Fruit fly (Drosophila melanogaster) whole organism, prepupa: ENCODE results near the gene CG32192.

Experiments
- Lpt ChIP-seq: fragments of 200-800 bp; sonication (Bioruptor generic); optimal IDR thresholded peaks from 3 replicates; lab custom pipeline; 2016; ENCODE audit warnings: missing biosample characterization, missing genetic modification characterization
- fd85E ChIP-seq: fragments of 200-800 bp; sonication (Bioruptor generic); optimal IDR thresholded peaks from 3 replicates; lab custom pipeline; 2016; ENCODE audit warnings: missing biosample characterization, missing genetic modification characterization

DNA sequence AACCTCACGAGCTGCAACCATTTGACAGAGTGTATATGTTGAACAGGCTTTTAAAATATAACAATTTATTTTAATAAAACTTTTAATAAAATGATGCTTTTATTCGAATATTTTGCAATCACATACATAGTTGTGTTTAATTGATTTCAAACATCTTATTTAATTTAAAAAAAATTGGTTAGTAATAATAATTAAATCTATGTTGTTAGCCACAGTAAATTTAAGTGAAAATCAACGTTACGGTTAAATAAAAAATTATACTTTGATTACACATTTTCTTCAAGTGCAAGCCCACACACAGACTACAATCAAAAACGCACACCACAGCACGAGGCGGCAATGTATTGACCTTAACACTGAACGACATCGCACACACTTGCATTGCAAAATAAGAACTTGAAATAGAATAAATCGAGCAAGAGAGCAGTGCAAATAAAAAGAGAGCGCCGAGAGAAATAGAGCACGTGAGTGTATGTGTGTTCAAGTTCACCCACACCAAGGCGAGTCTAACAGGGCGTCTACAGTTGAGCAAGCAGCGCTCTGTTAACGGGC is 22.9 kb downstream of the CG32192 start:
- TF ChIP-seq fd85E (peak; percentile 51), Lpt (peak; percentile 76)
